Worm (Caenorhabditis elegans) whole organism, L4/young adult: ENCODE data around the gene Y97E10B.1.

Experiments used
- W03F9.2 ChIP-seq: fragments of 150-350 bp; optimal IDR thresholded peaks from 2 replicates; lab custom pipeline; 2014; ENCODE audit warnings: missing biosample characterization, missing genetic modification characterization
- dao-5 ChIP-seq: sonication (generic microtip); optimal IDR thresholded peaks from 2 replicates; lab custom pipeline; 2016; ENCODE audit warnings: missing genotype, missing genetic modification characterization, moderate library complexity, missing compliant biosample characterization
- him-1 ChIP-seq: sonication (generic microtip); optimal IDR thresholded peaks from 2 replicates; lab custom pipeline; 2016; ENCODE audit warnings: missing genotype, missing genetic modification reagents, missing genetic modification characterization, missing compliant biosample characterization

DNA sequence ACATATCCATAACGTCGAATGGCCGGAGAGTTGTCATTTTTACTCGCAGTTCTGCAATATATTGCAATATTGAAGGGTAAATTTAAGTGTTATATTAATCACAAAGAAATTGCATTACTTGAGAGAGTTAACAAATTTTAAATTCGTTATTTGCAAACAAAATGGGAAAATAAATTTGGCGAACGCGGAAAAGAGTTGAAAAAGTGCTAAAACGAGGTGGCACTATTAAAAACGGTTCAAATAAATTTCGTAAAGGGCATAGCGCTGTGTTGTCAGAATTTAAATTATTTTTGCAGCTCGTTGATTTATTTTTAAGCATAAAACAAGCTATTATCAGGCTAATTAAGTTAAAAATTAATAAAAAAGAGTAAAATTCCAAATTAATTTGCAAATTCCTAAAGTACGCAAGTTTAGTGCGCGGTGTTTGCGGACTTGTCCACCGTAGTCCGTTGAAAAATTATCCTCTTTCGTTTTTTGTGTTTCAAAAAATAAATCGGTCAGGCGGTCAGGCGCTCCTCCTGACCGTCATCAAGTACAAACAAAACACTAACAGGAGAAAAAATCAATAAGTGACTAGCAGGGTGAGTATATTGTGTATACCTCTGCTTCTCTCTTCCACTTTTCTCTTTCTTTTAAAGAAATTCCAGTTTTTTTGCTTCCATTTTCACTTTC is 39.8 kb downstream of the Y97E10B.1 start, which contains the start of the genes natb-1 and abhd-12:
- TF ChIP-seq dao-5 (tag; lab: Kevin White, UChicago) = no peak
- no peak for TF ChIP-seq him-1 (tag; lab: Kevin White, UChicago)
- TF ChIP-seq W03F9.2 (tag; lab: Kevin White, UChicago) = peak; percentile 75
